Fruit fly (Drosophila melanogaster) whole organism, embryonic: ENCODE results near the gene Hr78.

Source experiments
- BEAF-32 ChIP-seq: fragments of 200-800 bp; sonication (Bioruptor generic); optimal IDR thresholded peaks from 3 replicates; lab custom pipeline; 2017; ENCODE audit warnings: missing biosample characterization, missing genetic modification characterization, mild to moderate bottlenecking, moderate library complexity, missing genetic modification reagents
- CG10147 ChIP-seq: fragments of 200-800 bp; sonication (Bioruptor generic); optimal IDR thresholded peaks from 2 replicates; lab custom pipeline; 2019; ENCODE audit warnings: missing biosample characterization, mild to moderate bottlenecking, missing genetic modification characterization, moderate library complexity
- CG10209 ChIP-seq: fragments of 200-800 bp; sonication (Bioruptor generic); optimal IDR thresholded peaks from 3 replicates; lab custom pipeline; 2017; ENCODE audit warnings: missing biosample characterization, mild to moderate bottlenecking, missing genetic modification characterization, missing genetic modification reagents
- CG11398 ChIP-seq: fragments of 200-800 bp; sonication (Bioruptor generic); optimal IDR thresholded peaks from 2 replicates; lab custom pipeline; 2016; ENCODE audit warnings: missing biosample characterization, missing genetic modification characterization
- CG1233 ChIP-seq: fragments of 200-800 bp; sonication (Bioruptor generic); optimal IDR thresholded peaks from 4 replicates; lab custom pipeline; 2018; ENCODE audit warnings: missing biosample characterization, mild to moderate bottlenecking, missing genetic modification characterization
- CG12391 ChIP-seq: fragments of 200-800 bp; sonication (Bioruptor generic); optimal IDR thresholded peaks from 3 replicates; lab custom pipeline; 2018; ENCODE audit warnings: missing biosample characterization, mild to moderate bottlenecking, missing genetic modification characterization, moderate library complexity
- CG12659 ChIP-seq: fragments of 200-800 bp; sonication (Bioruptor generic); optimal IDR thresholded peaks from 3 replicates; lab custom pipeline; 2017; ENCODE audit warnings: mild to moderate bottlenecking, missing biosample characterization, missing genetic modification reagents, missing genetic modification characterization
- CG17829 ChIP-seq: fragments of 200-800 bp; optimal IDR thresholded peaks from 2 replicates; lab custom pipeline; 2019; ENCODE audit warnings: missing biosample characterization, mild to moderate bottlenecking, missing genetic modification characterization, moderate library complexity
- CG18764 ChIP-seq: fragments of 200-800 bp; sonication (Bioruptor generic); optimal IDR thresholded peaks from 3 replicates; lab custom pipeline; 2016; ENCODE audit warnings: missing biosample characterization, missing genetic modification characterization
- CG2129 ChIP-seq: fragments of 200-800 bp; sonication (Bioruptor generic); IDR thresholded peaks from 2 replicates; pipeline ENCODE4 v1.3.6; 2022; ENCODE audit warnings: missing biosample characterization, missing genetic modification characterization; ENCODE audit not compliant: partially characterized antibody
- CG2202 ChIP-seq: fragments of 200-800 bp; sonication (Bioruptor generic); optimal IDR thresholded peaks from 2 replicates; lab custom pipeline; 2018; ENCODE audit warnings: missing biosample characterization, mild to moderate bottlenecking, missing genetic modification characterization
- CG30020 ChIP-seq: fragments of 200-800 bp; optimal IDR thresholded peaks from 2 replicates; lab custom pipeline; 2019; ENCODE audit warnings: missing biosample characterization, mild to moderate bottlenecking, missing genetic modification characterization, moderate library complexity
- CG30431 ChIP-seq: fragments of 200-800 bp; sonication (Bioruptor generic); optimal IDR thresholded peaks from 2 replicates; lab custom pipeline; 2017; ENCODE audit warnings: missing biosample characterization, missing genetic modification characterization
- CG3726 ChIP-seq: fragments of 200-800 bp; sonication (Bioruptor generic); IDR thresholded peaks from 3 replicates; pipeline ENCODE4, ENCODE4 v1.3.6; 2022; ENCODE audit warnings: missing biosample characterization, missing genetic modification characterization
- CG4404 ChIP-seq: fragments of 200-800 bp; sonication (Bioruptor generic); IDR thresholded peaks from 2 replicates; pipeline ENCODE4 v1.3.6; 2022; ENCODE audit warnings: missing biosample characterization, missing genetic modification characterization
- CG4424 ChIP-seq: fragments of 200-800 bp; sonication (Bioruptor generic); optimal IDR thresholded peaks from 3 replicates; lab custom pipeline; 2016; ENCODE audit warnings: missing biosample characterization, missing genetic modification characterization
- CG4617 ChIP-seq: fragments of 200-800 bp; sonication (Bioruptor generic); optimal IDR thresholded peaks from 3 replicates; lab custom pipeline; 2016; ENCODE audit warnings: missing biosample characterization, missing genetic modification characterization, borderline replicate concordance
- CG4854 ChIP-seq: fragments of 200-800 bp; sonication (Bioruptor generic); optimal IDR thresholded peaks from 2 replicates; lab custom pipeline; 2016; ENCODE audit warnings: missing biosample characterization, missing genetic modification characterization, inconsistent platforms
- CG5245 ChIP-seq: fragments of 200-800 bp; sonication (Bioruptor generic); optimal IDR thresholded peaks from 3 replicates; lab custom pipeline; 2016; ENCODE audit warnings: missing biosample characterization, missing genetic modification characterization
- CG6791 ChIP-seq: fragments of 200-800 bp; sonication (Bioruptor generic); IDR thresholded peaks from 3 replicates; pipeline ENCODE4 v1.3.6; 2022; ENCODE audit warnings: missing biosample characterization, missing genetic modification characterization; ENCODE audit not compliant: partially characterized antibody
- Dll ChIP-seq: fragments of 200-800 bp; sonication (Bioruptor generic); IDR thresholded peaks from 4 replicates; pipeline ENCODE4 v1.3.6; 2022; ENCODE audit warnings: missing biosample characterization, missing genetic modification characterization; ENCODE audit not compliant: partially characterized antibody
- E2f1 ChIP-seq: fragments of 200-800 bp; sonication (Bioruptor generic); IDR thresholded peaks from 2 replicates; pipeline ENCODE4 v1.3.6; 2022; ENCODE audit warnings: missing biosample characterization, missing genetic modification characterization
- Kr ChIP-seq: fragments of 200-800 bp; sonication (Bioruptor generic); optimal IDR thresholded peaks from 2 replicates; lab custom pipeline; 2017; ENCODE audit warnings: missing biosample characterization, mild to moderate bottlenecking, missing genetic modification characterization
- Med ChIP-seq: fragments of 200-800 bp; sonication (Bioruptor generic); peaks from one replicate; lab custom pipeline; 2016; ENCODE audit warnings: missing biosample characterization, missing genetic modification characterization, mild to moderate bottlenecking, inconsistent platforms, moderate library complexity
- Nf-YB ChIP-seq: fragments of 200-800 bp; sonication (Bioruptor generic); optimal IDR thresholded peaks from 3 replicates; lab custom pipeline; 2019; ENCODE audit warnings: missing biosample characterization, mild to moderate bottlenecking, missing genetic modification characterization, moderate library complexity
- Ptx1 ChIP-seq: fragments of 200-800 bp; sonication (Bioruptor generic); IDR thresholded peaks from 2 replicates; pipeline ENCODE4 v1.3.6; 2022; ENCODE audit warnings: missing biosample characterization, missing genetic modification characterization
- Rfx ChIP-seq: fragments of 200-800 bp; sonication (Bioruptor generic); IDR thresholded peaks from 2 replicates; pipeline ENCODE4 v1.3.6; 2022; ENCODE audit warnings: missing biosample characterization, missing genetic modification characterization
- Sry-δ ChIP-seq: fragments of 200-800 bp; sonication (Bioruptor generic); optimal IDR thresholded peaks from 2 replicates; lab custom pipeline; 2016; ENCODE audit warnings: missing biosample characterization, missing genetic modification characterization
- Taf1 ChIP-seq: fragments of 200-800 bp; sonication (Bioruptor generic); IDR thresholded peaks from 2 replicates; pipeline ENCODE4 v1.3.6; 2022; ENCODE audit warnings: missing biosample characterization, missing genetic modification characterization
- bsh ChIP-seq, 2 experiments: fragments of 200-800 bp; sonication (Bioruptor generic); optimal IDR thresholded peaks; 2 replicates each; lab custom pipeline; 2017 to 2018; ENCODE audit warnings: mild to moderate bottlenecking in 2 of 2, missing biosample characterization in 2 of 2, missing genetic modification characterization in 2 of 2, moderate library complexity in 1 of 2
- btn ChIP-seq: fragments of 200-800 bp; sonication (Bioruptor generic); optimal IDR thresholded peaks from 2 replicates; lab custom pipeline; 2016; ENCODE audit warnings: missing biosample characterization, missing genetic modification characterization
- ci ChIP-seq: fragments of 200-800 bp; sonication (Bioruptor generic); IDR thresholded peaks from 3 replicates; pipeline ENCODE4 v1.3.6; 2022; ENCODE audit warnings: missing biosample characterization, missing genetic modification characterization
- croc ChIP-seq: fragments of 200-800 bp; sonication (Bioruptor generic); conservative IDR thresholded peaks from 3 replicates; pipeline ENCODE4 v1.3.6; 2022; ENCODE audit warnings: missing biosample characterization, missing genetic modification characterization
- disco-r ChIP-seq: fragments of 200-800 bp; sonication (Bioruptor generic); optimal IDR thresholded peaks from 2 replicates; lab custom pipeline; 2016; ENCODE audit warnings: missing biosample characterization, missing genetic modification characterization
- dmrt99B ChIP-seq: fragments of 200-800 bp; sonication (Bioruptor generic); optimal IDR thresholded peaks from 2 replicates; lab custom pipeline; 2018; ENCODE audit warnings: missing biosample characterization, mild to moderate bottlenecking, missing genetic modification characterization, moderate library complexity
- fd64A ChIP-seq: fragments of 200-800 bp; sonication (Bioruptor generic); optimal IDR thresholded peaks from 3 replicates; lab custom pipeline; 2018; ENCODE audit warnings: missing biosample characterization, mild to moderate bottlenecking, missing genetic modification characterization
- gcm2 ChIP-seq: fragments of 200-800 bp; sonication (Bioruptor generic); optimal IDR thresholded peaks from 2 replicates; lab custom pipeline; 2016; ENCODE audit warnings: missing biosample characterization, missing genetic modification characterization
- gfzf ChIP-seq: fragments of 200-800 bp; sonication (Bioruptor generic); optimal IDR thresholded peaks from 2 replicates; lab custom pipeline; 2016; ENCODE audit warnings: missing biosample characterization, mild to moderate bottlenecking, missing genetic modification characterization, moderate library complexity
- grau ChIP-seq: fragments of 200-800 bp; optimal IDR thresholded peaks from 3 replicates; lab custom pipeline; 2019; ENCODE audit warnings: missing biosample characterization, mild to moderate bottlenecking, missing genetic modification characterization, moderate library complexity
- grn ChIP-seq: fragments of 200-800 bp; sonication (Bioruptor generic); optimal IDR thresholded peaks from 3 replicates; lab custom pipeline; 2017; ENCODE audit warnings: missing biosample characterization, missing genetic modification characterization
- luna ChIP-seq: fragments of 200-800 bp; sonication (Bioruptor generic); optimal IDR thresholded peaks from 2 replicates; lab custom pipeline; 2016; ENCODE audit warnings: missing biosample characterization, missing genetic modification characterization
- pfk ChIP-seq: fragments of 200-800 bp; sonication (Bioruptor generic); optimal IDR thresholded peaks from 2 replicates; lab custom pipeline; 2018; ENCODE audit warnings: missing biosample characterization, mild to moderate bottlenecking, missing genetic modification characterization, moderate library complexity
- pzg ChIP-seq: fragments of 200-800 bp; sonication (Bioruptor generic); optimal IDR thresholded peaks from 3 replicates; lab custom pipeline; 2018; ENCODE audit warnings: missing biosample characterization, mild to moderate bottlenecking, missing genetic modification characterization, moderate library complexity
- rib ChIP-seq: fragments of 200-800 bp; sonication (Bioruptor generic); IDR thresholded peaks from 2 replicates; pipeline ENCODE4 v1.3.6; 2022; ENCODE audit warnings: missing biosample characterization, missing genetic modification characterization
- sd ChIP-seq: fragments of 200-800 bp; sonication (Bioruptor generic); optimal IDR thresholded peaks from 3 replicates; lab custom pipeline; 2018; ENCODE audit warnings: missing biosample characterization, mild to moderate bottlenecking, missing genetic modification characterization, moderate library complexity
- ssp ChIP-seq: fragments of 200-800 bp; sonication (Bioruptor generic); IDR thresholded peaks from 2 replicates; pipeline ENCODE4 v1.3.6; 2022; ENCODE audit warnings: missing biosample characterization, missing genetic modification characterization
- trem ChIP-seq: fragments of 200-800 bp; optimal IDR thresholded peaks from 3 replicates; lab custom pipeline; 2019; ENCODE audit warnings: missing biosample characterization, mild to moderate bottlenecking, missing genetic modification characterization, moderate library complexity
- ttk ChIP-seq: fragments of 200-800 bp; sonication (Bioruptor generic); IDR thresholded peaks from 2 replicates; pipeline ENCODE4 v2.1.2; 2022; ENCODE audit warnings: missing biosample characterization, missing genetic modification characterization
- unpg ChIP-seq: fragments of 200-800 bp; sonication (Bioruptor generic); optimal IDR thresholded peaks from 3 replicates; lab custom pipeline; 2018; ENCODE audit warnings: missing biosample characterization, mild to moderate bottlenecking, missing genetic modification characterization, moderate library complexity
- vvl ChIP-seq: fragments of 200-800 bp; sonication (Bioruptor generic); IDR thresholded peaks from 2 replicates; pipeline ENCODE4 v1.3.6; 2022; ENCODE audit warnings: missing biosample characterization, missing genetic modification characterization
- yki ChIP-seq: fragments of >200 bp; optimal IDR thresholded peaks from 3 replicates; lab custom pipeline; 2018

Gene Hr78

DNA sequence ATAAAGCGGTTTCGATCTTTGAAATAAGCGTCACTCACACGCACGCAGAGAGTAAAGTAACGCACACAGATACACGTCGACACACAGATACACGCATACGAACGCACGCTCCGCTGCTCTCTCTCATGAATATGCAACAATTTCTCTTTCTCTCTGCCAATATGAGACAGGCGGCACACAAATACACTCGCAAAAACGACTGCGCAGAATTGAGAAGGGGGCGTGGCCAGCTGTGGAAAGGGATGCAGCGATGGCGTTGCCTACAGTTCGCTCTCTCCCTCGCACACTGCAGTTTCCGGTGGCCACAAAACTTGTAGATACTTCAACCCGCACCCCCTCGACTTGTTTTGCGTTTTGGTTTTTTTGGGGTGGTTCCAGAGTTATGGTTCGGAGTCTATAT, 17.7 kb downstream of the Hr78 start (continued):
- TF ChIP-seq Rfx (GFP tag; lab: Robert Waterston, UW) = no peak; the same call in 1 of the 2 replicates
- TF ChIP-seq gfzf (GFP tag; lab: Kevin White, UChicago) = no peak
- TF ChIP-seq CG4854 (GFP tag; lab: Kevin White, UChicago) = no peak
- peak; percentile 50 for TF ChIP-seq yki (lab: Kevin White, UChicago)
- no peak for TF ChIP-seq CG30020 (tag; lab: Kevin White, UChicago)
- no peak for TF ChIP-seq Sry-δ
- no peak for TF ChIP-seq CG5245
- no peak for TF ChIP-seq disco-r
- no peak for TF ChIP-seq CG30431 (GFP tag; lab: Kevin White, UChicago)
- no peak for TF ChIP-seq CG6791 (GFP tag; lab: Robert Waterston, UW)
- peak; percentile 51 for TF ChIP-seq CG17829 (tag; lab: Kevin White, UChicago)
- TF ChIP-seq CG12391 (tag; lab: Kevin White, UChicago) = peak; percentile 27
- TF ChIP-seq BEAF-32 (GFP tag; lab: Kevin White, UChicago) = no peak
- no peak for TF ChIP-seq gcm2 (GFP tag; lab: Kevin White, UChicago)
- TF ChIP-seq Dll (GFP tag; lab: Robert Waterston, UW) = no peak
- no peak for TF ChIP-seq E2f1
- no peak for TF ChIP-seq CG4617
- TF ChIP-seq CG4404 (GFP tag; lab: Robert Waterston, UW) = no peak
- TF ChIP-seq CG11398 (GFP tag; lab: Kevin White, UChicago) = peak; percentile 5
- TF ChIP-seq ci = peak; percentile 92
- TF ChIP-seq Ptx1 = no peak
- no peak for TF ChIP-seq sd (tag; lab: Kevin White, UChicago)
- no peak for TF ChIP-seq ssp (GFP tag; lab: Robert Waterston, UW)
- no peak for TF ChIP-seq CG3726
- no peak for TF ChIP-seq rib (GFP tag; lab: Robert Waterston, UW)
- TF ChIP-seq bsh (GFP tag; optimal IDR thresholded peaks at IDR 0.05; lab: Kevin White, UChicago) = peak in 1 of 2 experiments; percentile 40
- peak; percentile 51 for TF ChIP-seq dmrt99B (tag; lab: Kevin White, UChicago)
- peak; percentile 18 for TF ChIP-seq CG4424
- TF ChIP-seq pzg = no peak
- TF ChIP-seq CG18764 (GFP tag; lab: Kevin White, UChicago) = no peak
- TF ChIP-seq luna = no peak
- TF ChIP-seq Kr (GFP tag; lab: Kevin White, UChicago) = peak; percentile 18
- TF ChIP-seq vvl = peak; percentile 96
- no peak for TF ChIP-seq grau (tag; lab: Kevin White, UChicago)
- no peak for TF ChIP-seq CG2129 (GFP tag; lab: Robert Waterston, UW)
- TF ChIP-seq Med (GFP tag; lab: Kevin White, UChicago) = peak; percentile 90
- no peak for TF ChIP-seq CG10147
- TF ChIP-seq Taf1 = no peak
- peak; percentile 73 for TF ChIP-seq fd64A (GFP tag; lab: Kevin White, UChicago)
- peak; percentile 97 for TF ChIP-seq Nf-YB (GFP tag; lab: Kevin White, UChicago)
- no peak for TF ChIP-seq CG12659 (GFP tag; lab: Kevin White, UChicago)
- no peak for TF ChIP-seq CG10209
- TF ChIP-seq croc (GFP tag; lab: Robert Waterston, UW) = peak; percentile 17; the same call in 2 of the 3 replicates
- no peak for TF ChIP-seq trem (tag; lab: Kevin White, UChicago)
- TF ChIP-seq CG1233 = peak; percentile 68
- no peak for TF ChIP-seq btn (GFP tag; lab: Kevin White, UChicago)
- peak; percentile 25 for TF ChIP-seq CG2202 (tag; lab: Kevin White, UChicago)
- TF ChIP-seq pfk (GFP tag; lab: Kevin White, UChicago) = peak; percentile 20
- peak; percentile 31 for TF ChIP-seq unpg
- TF ChIP-seq ttk (GFP tag; lab: Robert Waterston, UW) = peak; percentile 67
- peak; percentile 13 for TF ChIP-seq grn (GFP tag; lab: Kevin White, UChicago)
